Fruit fly (Drosophila melanogaster) whole organism, adult: ENCODE measurements around the gene BORCS5.

Experiments
- CG11617 ChIP-seq: fragments of 200-800 bp; sonication (Bioruptor generic); optimal IDR thresholded peaks from 2 replicates; lab custom pipeline; 2017; ENCODE audit warnings: mild to moderate bottlenecking, missing biosample characterization, missing genetic modification reagents, missing genetic modification characterization
- CG12768 ChIP-seq: fragments of 200-800 bp; sonication (Bioruptor generic); optimal IDR thresholded peaks from 2 replicates; lab custom pipeline; 2017; ENCODE audit warnings: missing biosample characterization, missing genetic modification characterization, mild to moderate bottlenecking, moderate library complexity, missing genetic modification reagents
- CG33017 ChIP-seq: fragments of 200-800 bp; sonication (Bioruptor generic); optimal IDR thresholded peaks from 2 replicates; lab custom pipeline; 2018; ENCODE audit warnings: missing biosample characterization, mild to moderate bottlenecking, missing genetic modification characterization, moderate library complexity
- CG5204 ChIP-seq: fragments of 200-800 bp; sonication (Bioruptor generic); optimal IDR thresholded peaks from 2 replicates; lab custom pipeline; 2016; ENCODE audit warnings: missing biosample characterization, missing genetic modification characterization
- CG7101 ChIP-seq: fragments of 200-800 bp; sonication (Bioruptor generic); optimal IDR thresholded peaks from 2 replicates; lab custom pipeline; 2018; ENCODE audit warnings: missing biosample characterization, mild to moderate bottlenecking, missing genetic modification characterization, moderate library complexity
- Clk ChIP-seq: fragments of 200-800 bp; sonication (Bioruptor generic); optimal IDR thresholded peaks from 2 replicates; lab custom pipeline; 2017; ENCODE audit warnings: missing biosample characterization, missing genetic modification characterization
- Crg-1 ChIP-seq: fragments of 200-800 bp; sonication (Bioruptor generic); optimal IDR thresholded peaks from 2 replicates; lab custom pipeline; 2016; ENCODE audit warnings: missing biosample characterization, missing genetic modification characterization
- cic ChIP-seq: fragments of 200-800 bp; sonication (Bioruptor generic); optimal IDR thresholded peaks from 2 replicates; lab custom pipeline; 2017; ENCODE audit warnings: missing biosample characterization, mild to moderate bottlenecking, missing genetic modification characterization, moderate library complexity
- tj ChIP-seq: fragments of 200-800 bp; sonication (Bioruptor generic); optimal IDR thresholded peaks from 3 replicates; lab custom pipeline; 2017; ENCODE audit warnings: missing biosample characterization, mild to moderate bottlenecking, missing genetic modification characterization, moderate library complexity
- toe ChIP-seq: fragments of 200-800 bp; sonication (Bioruptor generic); optimal IDR thresholded peaks from 2 replicates; lab custom pipeline; 2016; ENCODE audit warnings: missing biosample characterization, missing genetic modification characterization

DNA sequence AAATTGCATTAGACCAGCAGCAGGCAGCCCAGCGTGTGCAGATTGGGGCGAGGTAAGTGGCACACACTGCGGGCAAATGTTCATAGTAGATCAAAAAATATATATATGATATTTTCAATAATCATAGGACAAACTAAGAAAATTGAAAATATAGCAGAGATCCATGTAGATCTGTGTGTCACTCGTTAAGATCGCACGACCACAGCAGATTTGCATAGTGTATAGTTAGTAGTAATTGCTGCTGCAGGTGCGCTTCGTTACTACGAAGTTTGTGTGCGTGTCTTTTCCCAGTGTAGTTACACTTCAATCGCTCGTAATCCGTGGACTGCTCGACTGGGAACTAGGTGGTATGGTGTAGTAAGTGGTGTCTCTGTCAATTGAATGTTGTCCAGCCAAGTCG, 4.6 kb upstream of the BORCS5 start, which contains the start of gene CG10352:
- TF ChIP-seq CG12768 (peak; percentile 31), CG5204 (GFP tag; lab: Kevin White, UChicago) (no peak), tj (GFP tag; lab: Kevin White, UChicago) (peak; percentile 20), toe (GFP tag; lab: Kevin White, UChicago) (no peak), CG11617 (GFP tag; lab: Kevin White, UChicago) (peak; percentile 22), cic (GFP tag; lab: Kevin White, UChicago) (no peak), CG7101 (tag; lab: Kevin White, UChicago) (peak; percentile 23), Crg-1 (GFP tag; lab: Kevin White, UChicago) (no peak), Clk (GFP tag; lab: Kevin White, UChicago) (no peak), CG33017 (no peak)
